Fruit fly (Drosophila melanogaster) whole organism, embryonic: ENCODE results near the gene CG31957.
A peak's percentile ranks its signal among the peaks of the same experiment; 100 is the strongest.

Experiments used
- CG10959 ChIP-seq: fragments of 200-800 bp; sonication (Bioruptor generic); IDR thresholded peaks from 2 replicates; pipeline ENCODE4 v1.3.6; 2022; ENCODE audit warnings: missing biosample characterization, missing genetic modification characterization
- CG11093 ChIP-seq: fragments of 200-800 bp; sonication (Bioruptor generic); IDR thresholded peaks from 3 replicates; pipeline ENCODE4 v1.3.6; 2022; ENCODE audit warnings: missing biosample characterization, missing genetic modification characterization
- CG11504 ChIP-seq: fragments of 200-800 bp; sonication (Bioruptor generic); optimal IDR thresholded peaks from 3 replicates; lab custom pipeline; 2019; ENCODE audit warnings: missing biosample characterization, mild to moderate bottlenecking, missing genetic modification characterization, moderate library complexity
- CG12391 ChIP-seq: fragments of 200-800 bp; sonication (Bioruptor generic); optimal IDR thresholded peaks from 3 replicates; lab custom pipeline; 2018; ENCODE audit warnings: missing biosample characterization, mild to moderate bottlenecking, missing genetic modification characterization, moderate library complexity
- CG12744 ChIP-seq: fragments of 200-800 bp; sonication (Bioruptor generic); optimal IDR thresholded peaks from 2 replicates; lab custom pipeline; 2016; ENCODE audit warnings: missing biosample characterization, missing genetic modification characterization
- CG15479 ChIP-seq: fragments of 200-800 bp; sonication (Bioruptor generic); optimal IDR thresholded peaks from 3 replicates; lab custom pipeline; 2019; ENCODE audit warnings: missing biosample characterization, mild to moderate bottlenecking, missing genetic modification characterization, moderate library complexity
- CG17186 ChIP-seq: fragments of 200-800 bp; sonication (Bioruptor generic); optimal IDR thresholded peaks from 3 replicates; lab custom pipeline; 2017; ENCODE audit warnings: missing biosample characterization, missing genetic modification reagents, missing genetic modification characterization
- CG1832 ChIP-seq: fragments of 200-800 bp; sonication (Bioruptor generic); optimal IDR thresholded peaks from 2 replicates; lab custom pipeline; 2017; ENCODE audit warnings: missing biosample characterization, mild to moderate bottlenecking, missing genetic modification characterization, inconsistent platforms
- CG2202 ChIP-seq: fragments of 200-800 bp; sonication (Bioruptor generic); optimal IDR thresholded peaks from 2 replicates; lab custom pipeline; 2018; ENCODE audit warnings: missing biosample characterization, mild to moderate bottlenecking, missing genetic modification characterization
- CG33557 ChIP-seq: fragments of 200-800 bp; sonication (Bioruptor generic); optimal IDR thresholded peaks from 2 replicates; lab custom pipeline; 2019; ENCODE audit warnings: missing biosample characterization, mild to moderate bottlenecking, missing genetic modification characterization, moderate library complexity
- CG4360 ChIP-seq: fragments of 200-800 bp; sonication (Bioruptor generic); IDR thresholded peaks from 2 replicates; pipeline ENCODE4 v1.3.6; 2022; ENCODE audit warnings: missing biosample characterization, missing genetic modification characterization
- CG6813 ChIP-seq: fragments of 200-800 bp; sonication (Bioruptor generic); optimal IDR thresholded peaks from 2 replicates; lab custom pipeline; 2017; ENCODE audit warnings: missing biosample characterization, missing genetic modification characterization, mild to moderate bottlenecking, moderate library complexity, missing genetic modification reagents
- CG7271 ChIP-seq: fragments of 200-800 bp; sonication (Bioruptor generic); optimal IDR thresholded peaks from 2 replicates; lab custom pipeline; 2018; ENCODE audit warnings: missing biosample characterization, mild to moderate bottlenecking, missing genetic modification characterization, moderate library complexity
- CG7987 ChIP-seq: fragments of 200-800 bp; sonication (Bioruptor generic); optimal IDR thresholded peaks from 2 replicates; lab custom pipeline; 2018; ENCODE audit warnings: missing biosample characterization, mild to moderate bottlenecking, missing genetic modification characterization, moderate library complexity
- CG8765 ChIP-seq: fragments of 200-800 bp; sonication (Bioruptor generic); IDR thresholded peaks from 2 replicates; pipeline ENCODE4 v1.3.6; 2022; ENCODE audit warnings: missing biosample characterization, missing genetic modification characterization
- CG9215 ChIP-seq: fragments of 200-800 bp; sonication (Bioruptor generic); IDR thresholded peaks from 2 replicates; pipeline ENCODE4 v1.3.6; 2022; ENCODE audit warnings: missing biosample characterization, missing genetic modification characterization
- Chrac-16 ChIP-seq: fragments of 200-800 bp; sonication (Bioruptor generic); optimal IDR thresholded peaks from 3 replicates; lab custom pipeline; 2016; ENCODE audit warnings: missing biosample characterization, missing genetic modification characterization
- CkIIα-i1 ChIP-seq: fragments of 200-800 bp; sonication (Bioruptor generic); IDR thresholded peaks from 2 replicates; pipeline ENCODE4 v1.3.6; 2022; ENCODE audit warnings: missing biosample characterization, missing genetic modification characterization
- Dip2 ChIP-seq: fragments of 200-800 bp; sonication (Bioruptor generic); IDR thresholded peaks from 2 replicates; pipeline ENCODE4 v1.3.6; 2022; ENCODE audit warnings: missing biosample characterization, missing genetic modification characterization
- Dip3 ChIP-seq: fragments of 200-800 bp; sonication (Bioruptor generic); optimal IDR thresholded peaks from 3 replicates; lab custom pipeline; 2016; ENCODE audit warnings: missing biosample characterization, missing genetic modification characterization
- Doc3 ChIP-seq: fragments of 200-800 bp; sonication (Bioruptor generic); IDR thresholded peaks from 3 replicates; pipeline ENCODE4 v1.3.6; 2022; ENCODE audit warnings: missing biosample characterization, missing genetic modification characterization; ENCODE audit not compliant: partially characterized antibody
- Dref ChIP-seq: fragments of 200-800 bp; sonication (Bioruptor generic); IDR thresholded peaks from 2 replicates; pipeline ENCODE4 v1.3.6; 2022; ENCODE audit warnings: missing biosample characterization, missing genetic modification characterization
- Drgx ChIP-seq: fragments of 200-800 bp; sonication (Bioruptor generic); IDR thresholded peaks from 2 replicates; pipeline ENCODE4 v1.3.6; 2022; ENCODE audit warnings: missing biosample characterization, missing genetic modification characterization
- E2f2 ChIP-seq: fragments of 200-800 bp; sonication (Bioruptor generic); IDR thresholded peaks from 2 replicates; pipeline ENCODE4 v1.3.6; 2022; ENCODE audit warnings: missing biosample characterization, missing genetic modification characterization
- Hsf ChIP-seq: fragments of 200-800 bp; sonication (Bioruptor generic); optimal IDR thresholded peaks from 3 replicates; lab custom pipeline; 2016; ENCODE audit warnings: missing biosample characterization, missing genetic modification characterization
- Lim3 ChIP-seq: fragments of 200-800 bp; sonication (Bioruptor generic); IDR thresholded peaks from 2 replicates; pipeline ENCODE4 v1.3.6; 2022; ENCODE audit warnings: missing biosample characterization, missing genetic modification characterization
- Lpt ChIP-seq: fragments of >200 bp; optimal IDR thresholded peaks from 2 replicates; lab custom pipeline; 2018; ENCODE audit warnings: missing biosample characterization, missing genetic modification characterization
- Mrtf ChIP-seq: fragments of 200-800 bp; sonication (Bioruptor generic); IDR thresholded peaks from 3 replicates; pipeline ENCODE4 v1.3.6; 2022; ENCODE audit warnings: missing biosample characterization, missing genetic modification characterization
- NC2β ChIP-seq: fragments of 200-800 bp; sonication (Bioruptor generic); optimal IDR thresholded peaks from 2 replicates; lab custom pipeline; 2016; ENCODE audit warnings: missing biosample characterization, missing genetic modification characterization
- Nf-YB ChIP-seq: fragments of 200-800 bp; sonication (Bioruptor generic); optimal IDR thresholded peaks from 3 replicates; lab custom pipeline; 2019; ENCODE audit warnings: missing biosample characterization, mild to moderate bottlenecking, missing genetic modification characterization, moderate library complexity
- Ptx1 ChIP-seq: fragments of 200-800 bp; sonication (Bioruptor generic); IDR thresholded peaks from 2 replicates; pipeline ENCODE4 v1.3.6; 2022; ENCODE audit warnings: missing biosample characterization, missing genetic modification characterization
- Usf ChIP-seq: fragments of 200-800 bp; sonication (Bioruptor generic); optimal IDR thresholded peaks from 2 replicates; lab custom pipeline; 2017; ENCODE audit warnings: missing genotype, missing biosample characterization, missing genetic modification characterization
- aop ChIP-seq: fragments of 200-800 bp; sonication (Bioruptor generic); IDR thresholded peaks from 2 replicates; pipeline ENCODE4 v1.3.6; 2022; ENCODE audit warnings: missing biosample characterization, missing genetic modification characterization
- ase ChIP-seq: fragments of 200-800 bp; sonication (Bioruptor generic); IDR thresholded peaks from 3 replicates; pipeline ENCODE4 v1.3.6; 2022; ENCODE audit warnings: missing biosample characterization, missing genetic modification characterization
- cad ChIP-seq: fragments of >200 bp; optimal IDR thresholded peaks from 2 replicates; lab custom pipeline; 2017; ENCODE audit warnings: missing biosample characterization, missing genetic modification characterization
- chinmo ChIP-seq: fragments of 200-800 bp; sonication (Bioruptor generic); IDR thresholded peaks from 4 replicates; pipeline ENCODE4 v1.3.6; 2022; ENCODE audit warnings: missing biosample characterization, missing genetic modification characterization; ENCODE audit not compliant: partially characterized antibody
- da ChIP-seq: fragments of 200-800 bp; sonication (Bioruptor generic); optimal IDR thresholded peaks from 2 replicates; lab custom pipeline; 2016; ENCODE audit warnings: missing biosample characterization, missing genetic modification characterization
- dan ChIP-seq: fragments of 200-800 bp; sonication (Bioruptor generic); IDR thresholded peaks from 2 replicates; pipeline ENCODE4 v1.3.6; 2022; ENCODE audit warnings: missing biosample characterization, missing genetic modification characterization
- emc ChIP-seq: fragments of 200-800 bp; sonication (Bioruptor generic); optimal IDR thresholded peaks from 2 replicates; lab custom pipeline; 2016; ENCODE audit warnings: missing biosample characterization, missing genetic modification characterization
- exex ChIP-seq: fragments of 200-800 bp; sonication (Bioruptor generic); optimal IDR thresholded peaks from 4 replicates; lab custom pipeline; 2018; ENCODE audit warnings: missing biosample characterization, mild to moderate bottlenecking, missing genetic modification characterization, moderate library complexity
- hkb ChIP-seq, 2 experiments: fragments of 200-800 bp in 1 of 2; fragments of >200 bp in 1 of 2; sonication (Bioruptor generic) in 1 of 2; IDR thresholded peaks in 1 of 2; optimal IDR thresholded peaks in 1 of 2; 2 replicates each; pipeline versions ENCODE4 v1.3.6 to Lab custom; 2017 to 2022; ENCODE audit warnings: missing biosample characterization in 1 of 2, missing genetic modification characterization in 1 of 2
- jumu ChIP-seq: fragments of 200-800 bp; sonication (Bioruptor generic); optimal IDR thresholded peaks from 3 replicates; lab custom pipeline; 2016; ENCODE audit warnings: missing biosample characterization, missing genetic modification characterization
- nmo ChIP-seq: fragments of 200-800 bp; sonication (Bioruptor generic); optimal IDR thresholded peaks from 2 replicates; lab custom pipeline; 2018; ENCODE audit warnings: missing biosample characterization, mild to moderate bottlenecking, missing genetic modification characterization, moderate library complexity
- org-1 ChIP-seq: fragments of 200-800 bp; sonication (Bioruptor generic); optimal IDR thresholded peaks from 2 replicates; lab custom pipeline; 2017; ENCODE audit warnings: missing biosample characterization, missing genetic modification characterization
- otp ChIP-seq: fragments of 200-800 bp; sonication (Bioruptor generic); IDR thresholded peaks from 3 replicates; pipeline ENCODE4, ENCODE4 v1.3.6; 2022; ENCODE audit warnings: missing biosample characterization, missing genetic modification characterization
- phol ChIP-seq: fragments of 200-800 bp; sonication (Bioruptor generic); optimal IDR thresholded peaks from 3 replicates; lab custom pipeline; 2018; ENCODE audit warnings: missing biosample characterization, mild to moderate bottlenecking, missing genetic modification characterization, moderate library complexity
- sc ChIP-seq, 3 experiments: fragments of >200 bp in 2 of 3; fragments of 200-800 bp in 1 of 3; sonication (Bioruptor generic) in 1 of 3; optimal IDR thresholded peaks; 2 replicates in 2 of 3; 3 replicates in 1 of 3; lab custom pipeline; 2017; ENCODE audit warnings: mild to moderate bottlenecking in 1 of 3, missing biosample characterization in 1 of 3, missing genetic modification characterization in 1 of 3, missing genetic modification reagents in 1 of 3
- scrt ChIP-seq: fragments of 200-800 bp; sonication (Bioruptor generic); optimal IDR thresholded peaks from 2 replicates; lab custom pipeline; 2018; ENCODE audit warnings: missing biosample characterization, mild to moderate bottlenecking, missing genetic modification characterization, moderate library complexity
- sr ChIP-seq: fragments of 200-800 bp; sonication (Bioruptor generic); IDR thresholded peaks from 3 replicates; pipeline ENCODE4 v1.3.6; 2022; ENCODE audit warnings: missing biosample characterization, missing genetic modification characterization
- sug ChIP-seq: fragments of 200-800 bp; optimal IDR thresholded peaks from 2 replicates; lab custom pipeline; 2019; ENCODE audit warnings: missing biosample characterization, mild to moderate bottlenecking, missing genetic modification characterization, moderate library complexity
- tna ChIP-seq: fragments of 200-800 bp; sonication (Bioruptor generic); IDR thresholded peaks from 2 replicates; pipeline ENCODE4 v1.3.6; 2022; ENCODE audit warnings: missing biosample characterization, missing genetic modification characterization; ENCODE audit not compliant: partially characterized antibody

Gene CG31957

dm6 chr2L:3861388-3861787 lies 10.9 kb downstream of the CG31957 start (continued):
- TF ChIP-seq sc (optimal IDR thresholded peaks at IDR 0.05; lab: Kevin White, UChicago) (no peak), sc (GFP tag; optimal IDR thresholded peaks at IDR 0.05; lab: Kevin White, UChicago) (no peak), E2f2 (GFP tag; lab: Robert Waterston, UW) (no peak), CG15479 (GFP tag; lab: Kevin White, UChicago) (peak; percentile 87), phol (tag; lab: Kevin White, UChicago) (peak; percentile 52), tna (GFP tag; lab: Robert Waterston, UW) (no peak), nmo (GFP tag; lab: Kevin White, UChicago) (peak; percentile 43), CG1832 (GFP tag; lab: Kevin White, UChicago) (no peak), CG12744 (GFP tag; lab: Kevin White, UChicago) (peak; percentile 19), CG2202 (tag; lab: Kevin White, UChicago) (peak; percentile 68), sr (GFP tag; lab: Robert Waterston, UW) (no peak), CG6813 (GFP tag; lab: Kevin White, UChicago) (peak; percentile 33), hkb (optimal IDR thresholded peaks at IDR 0.05; lab: Kevin White, UChicago) (no peak), hkb (GFP tag; IDR thresholded peaks at IDR 0.05; lab: Robert Waterston, UW) (no peak), jumu (peak; percentile 52), Drgx (GFP tag; lab: Robert Waterston, UW) (0 out of 2 replicates have a peak, but pooled peaks have one; percentile 32), Mrtf (GFP tag; lab: Robert Waterston, UW) (no peak), NC2β (GFP tag; lab: Kevin White, UChicago) (peak; percentile 72), Hsf (GFP tag; lab: Kevin White, UChicago) (peak; percentile 42), otp (GFP tag; lab: Robert Waterston, UW) (peak; percentile 55; the same call in 1 of the 3 replicates), exex (tag; lab: Kevin White, UChicago) (no peak), Chrac-16 (GFP tag; lab: Kevin White, UChicago) (peak; percentile 72), CG8765 (GFP tag; lab: Robert Waterston, UW) (peak; percentile 80), Dref (GFP tag; lab: Robert Waterston, UW) (no peak), CG11504 (tag; lab: Kevin White, UChicago) (no peak), emc (GFP tag; lab: Kevin White, UChicago) (no peak), CG17186 (GFP tag; lab: Kevin White, UChicago) (no peak), Ptx1 (GFP tag; lab: Robert Waterston, UW) (no peak), Dip2 (GFP tag; lab: Robert Waterston, UW) (no peak), dan (GFP tag; lab: Robert Waterston, UW) (peak; percentile 27; the same call in 1 of the 2 replicates), chinmo (no peak), CG7987 (GFP tag; lab: Kevin White, UChicago) (no peak), Doc3 (GFP tag; lab: Robert Waterston, UW) (no peak), CG10959 (GFP tag; lab: Robert Waterston, UW) (peak; percentile 85), Lim3 (no peak), scrt (no peak), CG11093 (no peak), Lpt (GFP tag; lab: Kevin White, UChicago) (no peak), Dip3 (GFP tag; lab: Kevin White, UChicago) (no peak), ase (no peak), CG12391 (tag; lab: Kevin White, UChicago) (peak; percentile 77), cad (no peak), Nf-YB (GFP tag; lab: Kevin White, UChicago) (peak; percentile 65), org-1 (no peak), CG33557 (peak; percentile 84), CG9215 (no peak), da (no peak), aop (GFP tag; lab: Robert Waterston, UW) (no peak), sug (tag; lab: Kevin White, UChicago) (no peak), CG7271 (tag; lab: Kevin White, UChicago) (peak; percentile 71), CG4360 (GFP tag; lab: Robert Waterston, UW) (peak; percentile 76), CkIIα-i1 (GFP tag; lab: Robert Waterston, UW) (no peak), Usf (peak; percentile 11)
